Worm (Caenorhabditis elegans) whole organism, late embryonic: ENCODE results near the gene T06D8.10.

Source experiments
- C08G9.2 ChIP-seq: sonication (generic microtip); optimal IDR thresholded peaks from 2 replicates; lab custom pipeline; 2016; ENCODE audit warnings: mild to moderate bottlenecking, missing genetic modification characterization, moderate library complexity, missing compliant biosample characterization
- K09A11.1 ChIP-seq: sonication (generic microtip); optimal IDR thresholded peaks from 2 replicates; lab custom pipeline; 2017; ENCODE audit warnings: antibody characterized with exemption, mild to moderate bottlenecking, missing genetic modification characterization, missing compliant biosample characterization; ENCODE audit not compliant: insufficient read depth
- T23F11.4 ChIP-seq: fragments of 200-800 bp; sonication (Bioruptor generic); optimal IDR thresholded peaks from 2 replicates; lab custom pipeline; 2018; ENCODE audit warnings: mild to moderate bottlenecking, missing genetic modification characterization, missing compliant biosample characterization
- Y22D7AL.16 ChIP-seq: sonication (generic microtip); optimal IDR thresholded peaks from 2 replicates; lab custom pipeline; 2016; ENCODE audit warnings: missing genetic modification characterization, missing compliant biosample characterization
- ahr-1 ChIP-seq: sonication (generic microtip); optimal IDR thresholded peaks from 2 replicates; lab custom pipeline; 2016; ENCODE audit warnings: missing genetic modification characterization, missing compliant biosample characterization
- ceh-2 ChIP-seq: sonication (generic microtip); optimal IDR thresholded peaks from 2 replicates; lab custom pipeline; 2016; ENCODE audit warnings: missing genotype, missing genetic modification characterization, missing compliant biosample characterization
- ceh-31 ChIP-seq: sonication (generic microtip); optimal IDR thresholded peaks from 2 replicates; lab custom pipeline; 2016; ENCODE audit warnings: missing genetic modification characterization, missing compliant biosample characterization
- ceh-9 ChIP-seq: sonication (generic microtip); optimal IDR thresholded peaks from 2 replicates; lab custom pipeline; 2016; ENCODE audit warnings: mild to moderate bottlenecking, missing genetic modification characterization, inconsistent platforms, missing compliant biosample characterization
- dve-1 ChIP-seq: sonication (generic microtip); optimal IDR thresholded peaks from 2 replicates; lab custom pipeline; 2017; ENCODE audit warnings: antibody characterized with exemption, mild to moderate bottlenecking, missing genetic modification characterization, missing compliant biosample characterization
- elt-2 ChIP-seq: sonication (generic microtip); optimal IDR thresholded peaks from 2 replicates; lab custom pipeline; 2016; ENCODE audit warnings: missing genetic modification reagents, missing genetic modification characterization, missing compliant biosample characterization
- elt-4 ChIP-seq: sonication (generic microtip); optimal IDR thresholded peaks from 2 replicates; lab custom pipeline; 2016; ENCODE audit warnings: missing genetic modification characterization, missing compliant biosample characterization
- fax-1 ChIP-seq: sonication (generic microtip); optimal IDR thresholded peaks from 2 replicates; lab custom pipeline; 2016; ENCODE audit warnings: missing genotype, missing genetic modification characterization, missing compliant biosample characterization
- fkh-10 ChIP-seq: fragments of 150-350 bp; optimal IDR thresholded peaks from 2 replicates; lab custom pipeline; 2014; ENCODE audit warnings: missing biosample characterization, missing genetic modification reagents, missing genetic modification characterization
- fkh-6 ChIP-seq: sonication (generic microtip); optimal IDR thresholded peaks from 2 replicates; lab custom pipeline; 2016; ENCODE audit warnings: missing genetic modification characterization, missing compliant biosample characterization
- hlh-30 ChIP-seq: sonication (generic microtip); optimal IDR thresholded peaks from 2 replicates; lab custom pipeline; 2017; ENCODE audit warnings: antibody characterized with exemption, missing genetic modification characterization, missing compliant biosample characterization; ENCODE audit not compliant: insufficient read depth
- hlh-8 ChIP-seq: sonication (generic microtip); optimal IDR thresholded peaks from 2 replicates; lab custom pipeline; 2016; ENCODE audit warnings: missing genotype, missing genetic modification characterization, missing compliant biosample characterization
- lin-11 ChIP-seq: fragments of 200-800 bp; sonication (Bioruptor generic); optimal IDR thresholded peaks from 2 replicates; lab custom pipeline; 2018; ENCODE audit warnings: mild to moderate bottlenecking, missing genetic modification characterization, missing compliant biosample characterization
- mec-3 ChIP-seq: sonication (generic microtip); optimal IDR thresholded peaks from 2 replicates; lab custom pipeline; 2016; ENCODE audit warnings: borderline replicate concordance, missing genetic modification characterization, missing compliant biosample characterization
- nfya-1 ChIP-seq: sonication (generic microtip); optimal IDR thresholded peaks from 2 replicates; lab custom pipeline; 2017; ENCODE audit warnings: missing genetic modification characterization, mild to moderate bottlenecking, missing compliant biosample characterization, antibody characterized with exemption, moderate library complexity
- nhr-11 ChIP-seq: fragments of 150-350 bp; optimal IDR thresholded peaks from 2 replicates; lab custom pipeline; 2014; ENCODE audit warnings: missing biosample characterization, missing genetic modification characterization
- nhr-232 ChIP-seq: sonication (generic microtip); optimal IDR thresholded peaks from 2 replicates; lab custom pipeline; 2016; ENCODE audit warnings: missing genetic modification characterization, missing compliant biosample characterization
- npax-4 ChIP-seq: sonication (generic microtip); optimal IDR thresholded peaks from 2 replicates; lab custom pipeline; 2016; ENCODE audit warnings: missing genetic modification characterization, missing compliant biosample characterization
- odd-2 ChIP-seq: sonication (generic microtip); optimal IDR thresholded peaks from 2 replicates; lab custom pipeline; 2017; ENCODE audit warnings: antibody characterized with exemption, mild to moderate bottlenecking, missing genetic modification characterization, missing compliant biosample characterization
- pat-9 ChIP-seq: fragments of 200-800 bp; sonication (Bioruptor generic); optimal IDR thresholded peaks from 2 replicates; lab custom pipeline; 2018; ENCODE audit warnings: mild to moderate bottlenecking, missing genetic modification characterization, moderate library complexity, missing compliant biosample characterization
- pha-2 ChIP-seq: sonication (generic microtip); optimal IDR thresholded peaks from 2 replicates; lab custom pipeline; 2017; ENCODE audit warnings: mild to moderate bottlenecking, missing genetic modification characterization, missing compliant biosample characterization
- pha-4 ChIP-seq: fragments of 150-350 bp; optimal IDR thresholded peaks from 2 replicates; lab custom pipeline; 2018; ENCODE audit warnings: missing biosample characterization, missing genetic modification reagents, missing genetic modification characterization
- pqm-1 ChIP-seq: sonication (generic microtip); optimal IDR thresholded peaks from 2 replicates; lab custom pipeline; 2016; ENCODE audit warnings: missing genetic modification characterization, missing compliant biosample characterization
- sox-2 ChIP-seq: fragments of 200-800 bp; sonication (Bioruptor generic); IDR thresholded peaks from 2 replicates; pipeline ENCODE4 v1.3.6; 2022; ENCODE audit warnings: missing genetic modification reagents, missing genetic modification characterization, missing compliant biosample characterization
- syd-9 ChIP-seq: sonication (generic microtip); optimal IDR thresholded peaks from 2 replicates; lab custom pipeline; 2016; ENCODE audit warnings: mild to moderate bottlenecking, missing genetic modification characterization, moderate library complexity, missing compliant biosample characterization
- tbx-2 ChIP-seq: sonication (generic microtip); optimal IDR thresholded peaks from 2 replicates; lab custom pipeline; 2016; ENCODE audit warnings: missing genetic modification characterization, missing compliant biosample characterization
- tbx-7 ChIP-seq: sonication (generic microtip); optimal IDR thresholded peaks from 2 replicates; lab custom pipeline; 2016; ENCODE audit warnings: missing genotype, missing genetic modification characterization, missing compliant biosample characterization
- unc-3 ChIP-seq, 2 experiments: fragments of 200-800 bp in 1 of 2; sonication (Bioruptor generic) in 1 of 2; sonication (generic microtip) in 1 of 2; conservative IDR thresholded peaks in 1 of 2; optimal IDR thresholded peaks in 1 of 2; 2 replicates each; pipeline versions ENCODE4 v1.3.6 to Lab custom; 2016 to 2022; ENCODE audit warnings: missing compliant biosample characterization in 2 of 2, missing genetic modification characterization in 2 of 2, missing genetic modification reagents in 1 of 2
- unc-42 ChIP-seq: sonication (generic microtip); optimal IDR thresholded peaks from 2 replicates; lab custom pipeline; 2016; ENCODE audit warnings: missing genotype, missing genetic modification characterization, missing compliant biosample characterization
- unc-55 ChIP-seq: sonication (generic microtip); optimal IDR thresholded peaks from 2 replicates; lab custom pipeline; 2017; ENCODE audit warnings: missing biosample characterization, missing genetic modification reagents, missing genetic modification characterization

T06D8.10 gene

ce11 chrII:11285282-11285933, 38.1 kb upstream of the T06D8.10 start:
- no peak for TF ChIP-seq T23F11.4
- TF ChIP-seq sox-2 (GFP tag; lab: Robert Waterston, UW): no peak
- TF ChIP-seq tbx-2 (tag; lab: Kevin White, UChicago): peak; percentile 59
- peak; percentile 36 for TF ChIP-seq elt-2 (tag; lab: Kevin White, UChicago)

DNA sequence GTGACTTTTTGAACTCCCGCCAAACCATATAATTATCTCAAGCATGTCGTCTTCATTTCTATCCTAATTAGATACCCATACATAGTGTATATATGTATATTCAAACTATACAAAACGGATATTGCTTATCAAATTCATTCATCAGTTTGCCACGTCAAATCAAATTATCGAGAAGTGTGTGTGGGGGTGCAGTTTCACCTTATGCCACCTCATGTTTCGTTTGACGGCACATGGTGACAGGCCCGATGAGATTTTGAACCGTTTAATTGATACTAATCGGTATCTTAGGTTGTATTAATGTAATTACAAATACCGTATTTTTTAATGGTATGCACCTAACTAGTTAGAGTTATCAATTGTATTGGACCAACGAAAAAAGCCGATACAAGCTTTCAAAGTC, 37.4 kb upstream of the T06D8.10 start:
- TF ChIP-seq unc-55 (GFP tag; lab: Kevin White, UChicago) (no peak), npax-4 (tag; lab: Kevin White, UChicago) (no peak), mec-3 (no peak), tbx-2 (tag; lab: Kevin White, UChicago) (no peak), pha-2 (no peak), unc-42 (tag; lab: Kevin White, UChicago) (no peak)

- TF ChIP-seq dve-1 (tag; lab: Kevin White, UChicago) (no peak), ceh-2 (no peak), fkh-6 (tag; lab: Kevin White, UChicago) (no peak), elt-4 (tag; lab: Kevin White, UChicago) (no peak)
Observed at ce11 chrII:11283803-11284202, 36.5 kb upstream of the T06D8.10 start.

DNA sequence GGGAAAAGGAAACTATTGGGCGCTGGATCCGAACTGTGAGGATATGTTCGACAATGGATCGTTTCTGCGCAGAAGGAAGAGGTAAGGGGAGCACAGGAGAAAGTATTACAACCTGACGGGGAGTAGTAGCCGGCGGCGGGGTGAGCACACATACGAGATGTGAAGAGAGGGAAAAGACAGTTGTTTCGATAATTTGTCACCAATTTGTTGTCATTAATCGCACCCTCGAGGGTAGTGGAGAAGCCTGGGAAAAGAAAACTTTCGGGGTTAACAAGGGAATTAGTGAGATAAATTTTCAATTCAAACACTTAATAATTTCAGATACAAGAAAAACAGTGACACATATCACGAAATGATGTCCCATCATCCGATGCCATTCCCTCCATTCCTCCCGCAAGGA, 35.7 kb upstream of the T06D8.10 start:
- TF ChIP-seq ceh-9: no peak
- no peak for TF ChIP-seq syd-9 (tag; lab: Kevin White, UChicago)
- TF ChIP-seq unc-55 (GFP tag; lab: Kevin White, UChicago): peak; percentile 28
- TF ChIP-seq tbx-2 (tag; lab: Kevin White, UChicago): peak; percentile 6
- TF ChIP-seq odd-2 (tag; lab: Kevin White, UChicago): no peak

DNA sequence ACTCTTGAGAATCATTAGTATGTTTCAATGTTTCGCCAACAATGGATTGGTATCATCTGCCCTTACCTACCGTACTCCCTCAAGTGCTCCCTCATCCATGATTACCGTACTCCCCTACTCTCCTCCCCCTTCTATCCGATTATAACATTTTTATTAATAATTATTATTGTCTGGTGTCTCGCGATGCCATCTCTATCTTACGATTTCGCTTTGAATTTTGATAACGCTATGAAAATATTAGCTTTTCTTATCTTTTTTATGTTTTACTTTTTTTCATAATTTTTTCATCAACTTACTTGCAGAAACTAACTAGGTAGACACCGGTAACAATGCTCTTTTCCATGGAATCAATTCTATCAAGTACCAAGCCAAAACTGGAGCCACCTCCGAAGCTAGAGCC, 34.4 kb upstream of the T06D8.10 start, which contains the start of gene unc-130:
unc-130 (plus strand) TSS at position 301 of the 400 bp plus-strand sequence.
- TF ChIP-seq C08G9.2 (tag; lab: Kevin White, UChicago) (no peak), nhr-232 (tag; lab: Kevin White, UChicago) (no peak), hlh-8 (tag; lab: Kevin White, UChicago) (no peak), hlh-30 (tag; lab: Kevin White, UChicago) (no peak)

DNA sequence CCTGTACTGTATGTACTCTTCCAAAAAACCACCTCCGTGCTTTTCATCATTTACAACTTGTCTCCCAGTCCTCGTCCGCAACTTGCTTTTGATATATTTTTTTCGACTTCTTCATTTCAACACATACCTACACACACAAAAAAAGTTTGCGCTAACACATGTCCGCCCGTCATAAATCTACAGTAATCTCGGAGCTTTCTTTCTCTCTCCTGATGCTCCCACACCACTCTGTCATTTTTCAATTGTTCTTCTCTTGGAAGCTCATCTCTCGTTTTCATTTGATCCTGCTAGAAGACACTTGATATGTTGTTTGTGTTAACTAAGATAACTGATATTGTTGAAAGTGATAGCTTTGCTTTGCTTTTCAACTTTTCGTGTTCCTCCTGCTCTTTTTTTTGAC, 33.9 kb upstream of the T06D8.10 start:
- no peak for TF ChIP-seq pat-9 (tag; lab: Kevin White, UChicago)
- no peak for TF ChIP-seq ceh-31 (tag; lab: Kevin White, UChicago)
- TF ChIP-seq fkh-10 (GFP tag; lab: Kevin White, UChicago): no peak
- TF ChIP-seq nhr-11 (tag; lab: Kevin White, UChicago): no peak

DNA sequence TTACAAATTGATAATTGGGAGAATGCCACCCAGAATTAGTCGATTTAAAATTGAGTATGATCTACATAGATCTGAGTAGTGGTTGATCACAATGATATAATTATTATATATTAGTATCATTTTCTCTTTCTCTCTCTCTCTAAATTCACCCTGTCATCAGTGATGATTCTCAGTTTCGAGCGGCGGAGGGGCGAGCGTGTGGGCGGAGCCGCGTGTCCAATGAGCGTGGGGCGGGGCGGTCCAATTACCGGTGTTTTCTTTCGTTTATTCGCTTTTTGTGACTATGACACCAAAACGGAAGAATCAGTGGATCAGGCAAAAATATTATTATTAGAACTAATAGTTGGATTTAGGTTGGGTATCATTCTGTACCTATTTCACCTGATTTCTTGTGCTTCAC, 32.7 kb upstream of the T06D8.10 start:
- TF ChIP-seq nfya-1 (tag; lab: Kevin White, UChicago): peak; percentile 93
- TF ChIP-seq nhr-232 (tag; lab: Kevin White, UChicago): no peak

ce11 chrII:11276879-11277278, 29.6 kb upstream of the T06D8.10 start:
- TF ChIP-seq tbx-2 (tag; lab: Kevin White, UChicago) (no peak), lin-11 (tag; lab: Kevin White, UChicago) (no peak), pha-4 (tag; lab: Kevin White, UChicago) (no peak), pqm-1 (tag; lab: Kevin White, UChicago) (no peak), hlh-8 (tag; lab: Kevin White, UChicago) (no peak), ahr-1 (tag; lab: Kevin White, UChicago) (no peak), K09A11.1 (tag; lab: Kevin White, UChicago) (no peak), pat-9 (tag; lab: Kevin White, UChicago) (no peak), fax-1 (tag; lab: Kevin White, UChicago) (no peak), sox-2 (GFP tag; lab: Robert Waterston, UW) (no peak), unc-3 (GFP tag; conservative IDR thresholded peaks at IDR 0.05; lab: Robert Waterston, UW) (no peak), unc-3 (tag; optimal IDR thresholded peaks at IDR 0.05; lab: Kevin White, UChicago) (no peak), Y22D7AL.16 (no peak), odd-2 (tag; lab: Kevin White, UChicago) (no peak), npax-4 (tag; lab: Kevin White, UChicago) (no peak), tbx-7 (tag; lab: Kevin White, UChicago) (no peak), nhr-11 (tag; lab: Kevin White, UChicago) (no peak), pha-2 (no peak)
